Worm (Caenorhabditis elegans) whole organism, late embryonic: Measurements from ENCODE around the gene C45H4.18.
A peak's percentile ranks its signal among the peaks of the same experiment; 100 is the strongest.

Source experiments
- K02D7.2 ChIP-seq: sonication (generic microtip); optimal IDR thresholded peaks from 2 replicates; lab custom pipeline; 2017; ENCODE audit warnings: mild to moderate bottlenecking, missing genetic modification characterization, missing compliant biosample characterization
- ama-1 ChIP-seq: fragments of 150-350 bp; optimal IDR thresholded peaks from 2 replicates; lab custom pipeline; 2014
- elt-2 ChIP-seq: sonication (generic microtip); optimal IDR thresholded peaks from 2 replicates; lab custom pipeline; 2016; ENCODE audit warnings: missing genetic modification reagents, missing genetic modification characterization, missing compliant biosample characterization
- fax-1 ChIP-seq: sonication (generic microtip); optimal IDR thresholded peaks from 2 replicates; lab custom pipeline; 2016; ENCODE audit warnings: missing genotype, missing genetic modification characterization, missing compliant biosample characterization
- hlh-30 ChIP-seq: sonication (generic microtip); optimal IDR thresholded peaks from 2 replicates; lab custom pipeline; 2017; ENCODE audit warnings: antibody characterized with exemption, missing genetic modification characterization, missing compliant biosample characterization; ENCODE audit not compliant: insufficient read depth
- nfya-1 ChIP-seq: sonication (generic microtip); optimal IDR thresholded peaks from 2 replicates; lab custom pipeline; 2017; ENCODE audit warnings: missing genetic modification characterization, mild to moderate bottlenecking, missing compliant biosample characterization, antibody characterized with exemption, moderate library complexity
- pag-3 ChIP-seq: sonication (generic microtip); optimal IDR thresholded peaks from 2 replicates; lab custom pipeline; 2016; ENCODE audit warnings: missing compliant biosample characterization, missing genetic modification characterization, borderline replicate concordance
- pax-1 ChIP-seq: fragments of 150-350 bp; optimal IDR thresholded peaks from 2 replicates; lab custom pipeline; 2014; ENCODE audit warnings: missing biosample characterization, missing genetic modification characterization
- rnt-1 ChIP-seq: sonication (generic microtip); optimal IDR thresholded peaks from 2 replicates; lab custom pipeline; 2016; ENCODE audit warnings: missing genetic modification characterization, missing compliant biosample characterization
- unc-3 ChIP-seq, 2 experiments: fragments of 200-800 bp in 1 of 2; sonication (Bioruptor generic) in 1 of 2; sonication (generic microtip) in 1 of 2; conservative IDR thresholded peaks in 1 of 2; optimal IDR thresholded peaks in 1 of 2; 2 replicates each; pipeline versions ENCODE4 v1.3.6 to Lab custom; 2016 to 2022; ENCODE audit warnings: missing compliant biosample characterization in 2 of 2, missing genetic modification characterization in 2 of 2, missing genetic modification reagents in 1 of 2

- TF ChIP-seq rnt-1 (tag; lab: Kevin White, UChicago): no peak
- no peak for TF ChIP-seq pax-1 (tag; lab: Kevin White, UChicago)
- peak; percentile 22 for TF ChIP-seq hlh-30
- TF ChIP-seq K02D7.2 (tag; lab: Kevin White, UChicago): no peak
- no peak for TF ChIP-seq elt-2 (tag; lab: Kevin White, UChicago)
- TF ChIP-seq nfya-1 (tag; lab: Kevin White, UChicago): no peak
- no peak for TF ChIP-seq ama-1
- TF ChIP-seq pag-3 (tag; lab: Kevin White, UChicago): no peak
- no peak for TF ChIP-seq unc-3 (GFP tag; conservative IDR thresholded peaks at IDR 0.05; lab: Robert Waterston, UW)
- no peak for TF ChIP-seq unc-3 (tag; optimal IDR thresholded peaks at IDR 0.05; lab: Kevin White, UChicago)
- TF ChIP-seq fax-1: no peak
These were observed 43.5 kb downstream of the C45H4.18 start, which contains the start of gene nhr-56 for ce11 chrV:2218803-2219202.
